Worm (Caenorhabditis elegans) whole organism, L4 larva: ENCODE results near the gene ZC190.4.

Experiments
- F10B5.3 ChIP-seq: sonication (generic microtip); optimal IDR thresholded peaks from 2 replicates; lab custom pipeline; 2016; ENCODE audit warnings: mild to moderate bottlenecking, missing genetic modification characterization, missing compliant biosample characterization
- F37D6.2 ChIP-seq: sonication (generic microtip); optimal IDR thresholded peaks from 2 replicates; lab custom pipeline; 2016; ENCODE audit warnings: mild to moderate bottlenecking, missing genetic modification characterization, missing compliant biosample characterization
- T20F7.1 ChIP-seq: fragments of 200-800 bp; sonication (Bioruptor generic); optimal IDR thresholded peaks from 2 replicates; lab custom pipeline; 2018; ENCODE audit warnings: mild to moderate bottlenecking, missing genetic modification characterization, missing compliant biosample characterization
- Y48G9A.11 ChIP-seq: fragments of 200-800 bp; sonication (Bioruptor generic); IDR thresholded peaks from 2 replicates; pipeline ENCODE4 v1.3.6; 2022; ENCODE audit warnings: missing genetic modification reagents, missing genetic modification characterization, missing compliant biosample characterization
- Y75B8A.6 ChIP-seq: fragments of 200-800 bp; sonication (Bioruptor generic); IDR thresholded peaks from 2 replicates; pipeline ENCODE4 v1.3.6; 2022; ENCODE audit warnings: missing genetic modification reagents, missing genetic modification characterization, missing compliant biosample characterization
- aha-1 ChIP-seq: fragments of 150-350 bp; peaks from one replicate; lab custom pipeline; 2014; ENCODE audit warnings: missing biosample characterization, missing genetic modification characterization
- aly-2 ChIP-seq: sonication (generic microtip); optimal IDR thresholded peaks from 2 replicates; lab custom pipeline; 2018; ENCODE audit warnings: missing biosample characterization, missing genetic modification characterization
- ama-1 ChIP-seq: fragments of 150-350 bp; optimal IDR thresholded peaks from 2 replicates; lab custom pipeline; 2014; ENCODE audit warnings: inconsistent platforms, mixed read lengths
- ceh-20 ChIP-seq: fragments of 200-800 bp; sonication (Bioruptor generic); IDR thresholded peaks from 2 replicates; pipeline ENCODE4 v1.3.6; 2022; ENCODE audit warnings: missing genetic modification reagents, missing genetic modification characterization, missing compliant biosample characterization
- ctbp-1 ChIP-seq: fragments of 200-800 bp; sonication (Bioruptor generic); IDR thresholded peaks from 2 replicates; pipeline ENCODE4 v1.3.6; 2022; ENCODE audit warnings: missing genetic modification reagents, missing genetic modification characterization, missing compliant biosample characterization
- dmd-6 ChIP-seq: fragments of 200-800 bp; sonication (Bioruptor generic); IDR thresholded peaks from 2 replicates; pipeline ENCODE4 v1.3.6; 2022; ENCODE audit warnings: missing genetic modification reagents, missing genetic modification characterization, missing compliant biosample characterization
- dpl-1 ChIP-seq: fragments of 150-350 bp; optimal IDR thresholded peaks from 2 replicates; lab custom pipeline; 2014; ENCODE audit warnings: missing biosample characterization, missing genetic modification reagents, missing genetic modification characterization
- duxl-1 ChIP-seq: sonication (generic microtip); optimal IDR thresholded peaks from 2 replicates; lab custom pipeline; 2016; ENCODE audit warnings: mild to moderate bottlenecking, missing genetic modification characterization, moderate library complexity, missing compliant biosample characterization; ENCODE audit not compliant: poor library complexity
- fos-1 ChIP-seq: fragments of 150-350 bp; optimal IDR thresholded peaks from 2 replicates; lab custom pipeline; 2014; ENCODE audit warnings: missing biosample characterization, missing genetic modification characterization
- gei-8 ChIP-seq: fragments of 200-800 bp; sonication (Bioruptor generic); optimal IDR thresholded peaks from 2 replicates; lab custom pipeline; 2018; ENCODE audit warnings: mild to moderate bottlenecking, missing genetic modification characterization, missing compliant biosample characterization
- hlh-11 ChIP-seq: fragments of 200-800 bp; sonication (Bioruptor generic); optimal IDR thresholded peaks from 2 replicates; lab custom pipeline; 2018; ENCODE audit warnings: mild to moderate bottlenecking, missing genetic modification characterization, missing compliant biosample characterization
- hlh-30 ChIP-seq: sonication (generic microtip); optimal IDR thresholded peaks from 2 replicates; lab custom pipeline; 2017; ENCODE audit warnings: antibody characterized with exemption, mild to moderate bottlenecking, missing genetic modification characterization, missing compliant biosample characterization; ENCODE audit not compliant: insufficient read depth
- jun-1 ChIP-seq: fragments of 150-350 bp; optimal IDR thresholded peaks from 2 replicates; lab custom pipeline; 2014; ENCODE audit warnings: missing biosample characterization, missing genetic modification reagents, missing genetic modification characterization
- lim-7 ChIP-seq: fragments of 200-800 bp; sonication (Bioruptor generic); IDR thresholded peaks from 2 replicates; pipeline ENCODE4 v1.3.6; 2022; ENCODE audit warnings: missing genetic modification characterization, missing compliant biosample characterization
- lin-29 ChIP-seq: fragments of 200-800 bp; sonication (Bioruptor generic); IDR thresholded peaks from 2 replicates; pipeline ENCODE4 v1.3.6; 2022; ENCODE audit warnings: missing genetic modification reagents, missing genetic modification characterization, missing compliant biosample characterization
- lin-38 ChIP-seq: fragments of 200-800 bp; sonication (Bioruptor generic); IDR thresholded peaks from 2 replicates; pipeline ENCODE4 v1.3.6; 2022; ENCODE audit warnings: missing genetic modification reagents, missing genetic modification characterization, missing compliant biosample characterization
- lsy-2 ChIP-seq, 2 experiments: fragments of 150-350 bp in 1 of 2; sonication (generic microtip) in 1 of 2; optimal IDR thresholded peaks; 2 replicates each; lab custom pipeline; 2014 to 2017; ENCODE audit warnings: missing biosample characterization in 2 of 2, missing genetic modification characterization in 2 of 2
- madf-5 ChIP-seq, 2 experiments: fragments of 200-800 bp; sonication (Bioruptor generic); IDR thresholded peaks; 2 replicates each; pipeline ENCODE4 v1.3.6; 2022; ENCODE audit warnings: missing compliant biosample characterization in 2 of 2, missing genetic modification characterization in 2 of 2
- madf-9 ChIP-seq: fragments of 200-800 bp; sonication (Bioruptor generic); conservative IDR thresholded peaks from 2 replicates; pipeline ENCODE4 v1.3.6; 2022; ENCODE audit warnings: missing genetic modification reagents, missing genetic modification characterization, missing compliant biosample characterization
- mdl-1 ChIP-seq, 2 experiments: fragments of 150-350 bp in 1 of 2; sonication (generic microtip) in 1 of 2; optimal IDR thresholded peaks; 2 replicates each; lab custom pipeline; 2014 to 2017; ENCODE audit warnings: missing biosample characterization in 2 of 2, missing genetic modification characterization in 2 of 2
- mep-1 ChIP-seq: fragments of 150-350 bp; sonication (generic microtip); optimal IDR thresholded peaks from 3 replicates; lab custom pipeline; 2014; ENCODE audit warnings: missing biosample characterization, missing genetic modification characterization
- mes-2 ChIP-seq: sonication (generic microtip); optimal IDR thresholded peaks from 2 replicates; lab custom pipeline; 2016; ENCODE audit warnings: missing genotype, mild to moderate bottlenecking, missing genetic modification characterization, missing compliant biosample characterization; ENCODE audit not compliant: poor library complexity, severe bottlenecking
- mxl-3 ChIP-seq: fragments of 200-800 bp; sonication (Bioruptor generic); optimal IDR thresholded peaks from 2 replicates; lab custom pipeline; 2018; ENCODE audit warnings: mild to moderate bottlenecking, missing genetic modification characterization, missing compliant biosample characterization
- nhr-102 ChIP-seq: sonication (generic microtip); optimal IDR thresholded peaks from 2 replicates; lab custom pipeline; 2016; ENCODE audit warnings: mild to moderate bottlenecking, missing genetic modification characterization, moderate library complexity, missing compliant biosample characterization
- nhr-11 ChIP-seq: fragments of 150-350 bp; optimal IDR thresholded peaks from 2 replicates; lab custom pipeline; 2014; ENCODE audit warnings: missing biosample characterization, missing genetic modification characterization
- nhr-25 ChIP-seq: sonication (generic microtip); optimal IDR thresholded peaks from 2 replicates; lab custom pipeline; 2017; ENCODE audit warnings: missing genetic modification characterization, mild to moderate bottlenecking, missing compliant biosample characterization, antibody characterized with exemption, moderate library complexity, borderline replicate concordance; ENCODE audit not compliant: insufficient read depth
- nhr-28 ChIP-seq: fragments of 150-350 bp; optimal IDR thresholded peaks from 2 replicates; lab custom pipeline; 2014; ENCODE audit warnings: missing biosample characterization, missing genetic modification characterization
- nhr-48 ChIP-seq: sonication (generic microtip); optimal IDR thresholded peaks from 2 replicates; lab custom pipeline; 2016; ENCODE audit warnings: mild to moderate bottlenecking, missing genetic modification characterization, missing compliant biosample characterization
- pha-4 ChIP-seq, 2 experiments: fragments of 150-350 bp in 1 of 2; fragments of 200-800 bp in 1 of 2; sonication (Bioruptor generic) in 1 of 2; IDR thresholded peaks in 1 of 2; optimal IDR thresholded peaks in 1 of 2; 2 replicates each; pipeline versions ENCODE4 v1.3.6 to Lab custom; 2014 to 2022; ENCODE audit warnings: missing genetic modification characterization in 2 of 2, missing genetic modification reagents in 2 of 2, missing biosample characterization in 1 of 2, missing compliant biosample characterization in 1 of 2
- php-3 ChIP-seq: fragments of 200-800 bp; sonication (Bioruptor generic); IDR thresholded peaks from 2 replicates; pipeline ENCODE4 v1.3.6; 2022; ENCODE audit warnings: missing genetic modification reagents, missing genetic modification characterization, missing compliant biosample characterization
- pqm-1 ChIP-seq: sonication (generic microtip); optimal IDR thresholded peaks from 2 replicates; lab custom pipeline; 2017; ENCODE audit warnings: missing biosample characterization, missing genetic modification characterization
- rbr-2 ChIP-seq: sonication (generic microtip); optimal IDR thresholded peaks from 2 replicates; lab custom pipeline; 2016; ENCODE audit warnings: missing genotype, missing genetic modification characterization, missing compliant biosample characterization
- saeg-2 ChIP-seq: fragments of 200-800 bp; sonication (Bioruptor generic); IDR thresholded peaks from 2 replicates; pipeline ENCODE4 v1.3.6; 2022; ENCODE audit warnings: missing genetic modification reagents, missing genetic modification characterization, missing compliant biosample characterization
- set-16 ChIP-seq: fragments of 200-800 bp; sonication (Bioruptor generic); IDR thresholded peaks from 2 replicates; pipeline ENCODE4 v1.3.6; 2022; ENCODE audit warnings: missing genetic modification reagents, missing genetic modification characterization, missing compliant biosample characterization
- skn-1 ChIP-seq: fragments of 150-350 bp; optimal IDR thresholded peaks from 2 replicates; lab custom pipeline; 2014; ENCODE audit warnings: missing biosample characterization, missing genetic modification characterization
- snpc-1.2 ChIP-seq: fragments of 200-800 bp; sonication (Bioruptor generic); IDR thresholded peaks from 2 replicates; pipeline ENCODE4 v1.3.6; 2022; ENCODE audit warnings: missing genetic modification reagents, missing genetic modification characterization, missing compliant biosample characterization
- tag-97 ChIP-seq: fragments of 200-800 bp; sonication (Bioruptor generic); IDR thresholded peaks from 2 replicates; pipeline ENCODE4 v1.3.6; 2022; ENCODE audit warnings: missing genetic modification characterization, missing compliant biosample characterization
- tra-1 ChIP-seq: fragments of 200-800 bp; sonication (Bioruptor generic); IDR thresholded peaks from 2 replicates; pipeline ENCODE4 v1.3.6; 2022; ENCODE audit warnings: missing genetic modification reagents, missing genetic modification characterization, missing compliant biosample characterization
- unc-62 ChIP-seq, 3 experiments: fragments of 150-350 bp in 1 of 3; sonication (generic microtip); optimal IDR thresholded peaks in 2 of 3; peaks in 1 of 3; 1 replicate in 1 of 3; 2 replicates in 2 of 3; lab custom pipeline; 2014 to 2017; ENCODE audit warnings: missing biosample characterization in 3 of 3, missing genetic modification characterization in 3 of 3, missing genetic modification reagents in 3 of 3, missing genotype in 1 of 3
- zfp-2 ChIP-seq: sonication (generic microtip); optimal IDR thresholded peaks from 2 replicates; lab custom pipeline; 2016; ENCODE audit warnings: mild to moderate bottlenecking, missing genetic modification characterization, missing compliant biosample characterization
- zip-11 ChIP-seq: fragments of 200-800 bp; sonication (Bioruptor generic); IDR thresholded peaks from 2 replicates; pipeline ENCODE4 v1.3.6; 2022; ENCODE audit warnings: missing genetic modification characterization, missing compliant biosample characterization
- zip-2 ChIP-seq: fragments of 150-350 bp; optimal IDR thresholded peaks from 2 replicates; lab custom pipeline; 2014; ENCODE audit warnings: missing biosample characterization, missing genetic modification characterization

The ZC190.4 gene

ce11 chrV:8662056-8663006 lies 3.5 kb upstream of the ZC190.4 start:
- TF ChIP-seq T20F7.1 (GFP tag; lab: Kevin White, UChicago), result no peak
- peak; percentile 21 for TF ChIP-seq nhr-11 (tag; lab: Kevin White, UChicago)
- no peak for TF ChIP-seq lin-38 (GFP tag; lab: Robert Waterston, UW)
- peak; percentile 81 for TF ChIP-seq pqm-1
- peak; percentile 60 for TF ChIP-seq mxl-3
- TF ChIP-seq duxl-1 (tag; lab: Kevin White, UChicago), result no peak
- no peak for TF ChIP-seq lin-29 (GFP tag; lab: Robert Waterston, UW)
- TF ChIP-seq saeg-2 (GFP tag; lab: Robert Waterston, UW), result 0 out of 2 replicates have a peak, but pooled peaks have one; percentile 25
- peak; percentile 61 for TF ChIP-seq tra-1 (GFP tag; lab: Robert Waterston, UW)
- peak; percentile 69 for TF ChIP-seq hlh-11 (tag; lab: Kevin White, UChicago)
- no peak for TF ChIP-seq madf-5 (GFP tag; IDR thresholded peaks at IDR 0.05; lab: Robert Waterston, UW)
- peak in 1 of 2 experiments; percentile 17 for TF ChIP-seq lsy-2 (tag; optimal IDR thresholded peaks at IDR 0.05; lab: Kevin White, UChicago)
- TF ChIP-seq lim-7 (GFP tag; lab: Robert Waterston, UW), result no peak
- TF ChIP-seq hlh-30 (tag; lab: Kevin White, UChicago), result peak; percentile 49
- TF ChIP-seq mep-1, result peak; percentile 53
- TF ChIP-seq Y75B8A.6 (GFP tag; lab: Robert Waterston, UW), result no peak
- peak; percentile 61 for TF ChIP-seq nhr-25 (tag; lab: Kevin White, UChicago)
- TF ChIP-seq nhr-28, result no peak
- no peak for TF ChIP-seq mes-2
- TF ChIP-seq madf-9 (GFP tag; lab: Robert Waterston, UW), result no peak
- no peak for TF ChIP-seq dpl-1
- peak; percentile 74 for TF ChIP-seq set-16 (GFP tag; lab: Robert Waterston, UW)
- no peak for TF ChIP-seq F37D6.2 (tag; lab: Kevin White, UChicago)
- no peak for TF ChIP-seq php-3 (GFP tag; lab: Robert Waterston, UW)
- peak in 1 of 2 experiments; percentile 70 for TF ChIP-seq unc-62 (GFP tag; optimal IDR thresholded peaks at IDR 0.05 in 1 of 2; lab: Kevin White, UChicago)
- TF ChIP-seq unc-62 (tag; optimal IDR thresholded peaks at IDR 0.05; lab: Kevin White, UChicago), result no peak
- TF ChIP-seq ctbp-1 (GFP tag; lab: Robert Waterston, UW), result no peak
- TF ChIP-seq pha-4 (GFP tag; IDR thresholded peaks at IDR 0.05; lab: Robert Waterston, UW), result no peak
- TF ChIP-seq pha-4 (tag; optimal IDR thresholded peaks at IDR 0.05; lab: Kevin White, UChicago), result no peak
- TF ChIP-seq mdl-1 (tag; optimal IDR thresholded peaks at IDR 0.05; lab: Kevin White, UChicago), result peak in 1 of 2 experiments; percentile 14
- TF ChIP-seq aha-1, result peak; percentile 51
- peak; percentile 24 for TF ChIP-seq rbr-2 (tag; lab: Kevin White, UChicago)
- TF ChIP-seq gei-8 (GFP tag; lab: Kevin White, UChicago), result no peak
- TF ChIP-seq nhr-102, result no peak
- TF ChIP-seq dmd-6 (GFP tag; lab: Robert Waterston, UW), result peak; percentile 46

- TF ChIP-seq unc-62 (GFP tag; optimal IDR thresholded peaks at IDR 0.05 in 1 of 2; lab: Kevin White, UChicago) (peak in 1 of 2 experiments; percentile 96), unc-62 (tag; optimal IDR thresholded peaks at IDR 0.05; lab: Kevin White, UChicago) (no peak), mes-2 (peak; percentile 10), ama-1 (no peak), nhr-48 (tag; lab: Kevin White, UChicago) (peak; percentile 10), zfp-2 (no peak), ceh-20 (GFP tag; lab: Robert Waterston, UW) (no peak), madf-9 (GFP tag; lab: Robert Waterston, UW) (no peak), madf-5 (GFP tag; IDR thresholded peaks at IDR 0.05; lab: Robert Waterston, UW) (no peak), F10B5.3 (no peak), jun-1 (tag; lab: Kevin White, UChicago) (no peak), lin-29 (GFP tag; lab: Robert Waterston, UW) (no peak), snpc-1.2 (no peak), aly-2 (tag; lab: Kevin White, UChicago) (no peak), fos-1 (no peak), zip-11 (GFP tag; lab: Robert Waterston, UW) (no peak), skn-1 (tag; lab: Kevin White, UChicago) (no peak), lim-7 (GFP tag; lab: Robert Waterston, UW) (no peak), tag-97 (GFP tag; lab: Robert Waterston, UW) (no peak), zip-2 (tag; lab: Kevin White, UChicago) (no peak), Y48G9A.11 (GFP tag; lab: Robert Waterston, UW) (no peak)
Observed at ce11 chrV:8663023-8663422, 2.8 kb upstream of the ZC190.4 start.
